Fruit fly (Drosophila melanogaster) whole organism, larva: ENCODE measurements around the gene CG13473.

Experiments used
- noc ChIP-seq: fragments of 200-800 bp; sonication (Bioruptor generic); optimal IDR thresholded peaks from 3 replicates; lab custom pipeline; 2019; ENCODE audit warnings: missing biosample characterization, mild to moderate bottlenecking, missing genetic modification characterization, moderate library complexity

The CG13473 gene

dm6 chr3L:14755046-14755643, 26.6 kb downstream of the CG13473 start:
- no peak for TF ChIP-seq noc (tag; lab: Kevin White, UChicago)

dm6 chr3L:14755951-14756723, 27.6 kb downstream of the CG13473 start:
- peak; percentile 93 for TF ChIP-seq noc (tag; lab: Kevin White, UChicago)

DNA sequence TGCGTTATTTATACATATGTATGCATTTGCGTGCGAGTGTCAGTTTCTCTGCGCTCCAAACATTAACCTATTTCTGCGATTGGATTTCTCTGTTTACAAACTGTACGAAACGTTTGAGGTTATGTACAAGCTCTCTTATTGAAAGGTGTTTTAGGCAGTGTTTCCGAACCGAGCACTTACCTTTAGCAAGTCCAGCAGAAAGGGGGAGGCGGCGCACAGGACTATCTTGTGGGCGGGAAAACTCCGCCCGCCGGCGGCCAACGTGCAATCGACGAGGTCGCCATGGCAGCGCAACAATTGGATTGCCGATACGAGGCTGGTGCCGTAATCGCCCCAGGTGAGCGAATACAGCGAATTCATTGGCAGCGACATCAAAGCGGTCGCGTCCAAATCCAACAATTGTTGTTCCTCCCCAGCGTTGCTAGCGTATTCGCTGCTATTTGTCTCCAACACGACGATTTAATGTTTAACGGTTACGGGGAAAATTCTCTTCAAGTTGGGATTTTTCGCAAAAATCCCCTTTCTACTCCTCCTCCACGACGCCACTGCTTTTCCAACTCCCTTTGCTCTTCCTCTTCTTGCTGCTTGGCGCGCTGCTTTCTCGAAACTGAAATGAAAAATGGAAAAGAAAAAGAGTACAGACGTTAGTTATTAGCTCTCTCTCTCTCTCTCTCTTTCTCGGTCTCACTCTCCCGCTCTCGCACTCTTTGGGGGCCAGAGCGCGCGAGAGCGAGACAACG, 28.3 kb downstream of the CG13473 start:
- TF ChIP-seq noc (tag; lab: Kevin White, UChicago) = peak; percentile 86

DNA sequence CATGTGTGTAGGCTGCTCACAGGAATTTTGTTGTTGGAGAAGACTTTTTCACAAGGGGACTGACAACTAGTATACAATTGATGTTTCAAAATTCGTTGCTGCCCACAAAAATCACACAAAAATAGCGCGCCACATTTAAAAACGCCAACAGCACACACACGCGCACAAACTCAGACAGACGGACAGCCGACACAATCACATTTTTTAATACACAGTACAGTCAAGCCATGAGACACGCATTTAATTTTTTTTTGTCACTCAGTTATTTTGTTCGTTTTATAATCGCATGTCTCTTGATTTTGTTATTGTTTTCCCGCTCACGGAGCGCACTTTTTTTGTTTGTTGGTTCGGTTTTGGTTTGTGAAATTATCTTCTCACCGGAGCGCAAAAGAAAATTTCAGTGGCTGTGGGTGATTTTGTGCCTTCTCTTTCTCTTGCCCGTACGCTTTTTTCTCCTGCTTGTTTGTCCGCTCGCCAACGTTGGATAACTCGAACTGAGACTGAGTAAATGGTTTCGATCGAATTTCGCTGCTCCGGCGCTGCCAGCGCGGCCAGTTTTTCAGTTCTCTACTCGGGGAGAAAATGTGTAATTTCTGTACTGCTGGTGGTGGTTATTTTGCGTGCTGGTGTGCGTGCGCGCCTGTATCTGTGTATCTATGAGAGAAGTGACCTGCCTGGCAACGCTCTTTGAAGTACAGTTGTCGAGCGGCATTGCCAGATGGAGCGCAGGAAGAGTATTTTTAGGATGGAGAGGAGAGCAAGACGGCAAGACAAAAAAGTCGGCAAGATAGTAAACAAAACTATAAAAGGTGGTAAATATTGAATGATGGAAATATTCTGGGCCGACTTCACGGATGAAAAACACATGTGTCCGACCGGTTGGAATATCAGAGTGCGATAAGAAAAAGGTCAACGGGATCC, 29.2 kb downstream of the CG13473 start, which contains the start of gene CG42507:
Gene CG42507, minus strand, starts transcription at position 499 of the 921 bp plus-strand sequence.
- peak; percentile 45 for TF ChIP-seq noc (tag; lab: Kevin White, UChicago)

dm6 chr3L:14758730-14759096, 30.2 kb downstream of the CG13473 start:
- TF ChIP-seq noc (tag; lab: Kevin White, UChicago) = no peak

DNA sequence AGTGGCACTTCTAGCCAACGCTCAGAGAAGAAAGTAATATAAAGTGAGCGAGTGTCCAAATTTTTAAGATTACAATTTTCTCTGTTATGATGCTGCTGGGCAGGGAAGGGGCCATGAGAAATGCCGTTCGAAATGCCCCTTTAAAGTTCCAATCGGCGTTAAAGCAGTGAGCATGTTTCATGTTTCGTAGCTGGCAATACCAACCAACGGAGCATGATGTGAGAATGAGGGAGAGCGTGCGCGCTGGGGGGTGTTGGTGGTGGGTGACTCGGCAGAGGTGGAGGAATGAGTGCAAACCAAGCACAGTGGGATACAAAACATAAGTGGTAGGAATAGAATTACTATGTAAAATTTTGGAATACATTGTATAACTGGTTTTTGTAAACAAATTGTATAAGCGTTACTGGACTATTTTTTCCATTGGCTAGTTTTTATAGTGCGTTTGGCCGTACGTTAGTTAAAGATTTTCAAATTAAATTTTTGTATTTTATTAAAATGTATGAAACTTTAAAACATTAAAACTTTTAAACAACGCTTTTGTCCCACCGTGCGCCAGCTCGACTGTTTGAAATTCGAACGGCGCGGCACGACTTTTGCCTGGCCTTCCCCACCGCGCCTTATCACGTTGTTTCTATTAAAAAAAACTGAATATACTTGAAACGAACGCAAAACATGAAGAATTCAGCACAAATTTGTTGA, 30.7 kb downstream of the CG13473 start:
- peak; percentile 100 for TF ChIP-seq noc (tag; lab: Kevin White, UChicago)

DNA sequence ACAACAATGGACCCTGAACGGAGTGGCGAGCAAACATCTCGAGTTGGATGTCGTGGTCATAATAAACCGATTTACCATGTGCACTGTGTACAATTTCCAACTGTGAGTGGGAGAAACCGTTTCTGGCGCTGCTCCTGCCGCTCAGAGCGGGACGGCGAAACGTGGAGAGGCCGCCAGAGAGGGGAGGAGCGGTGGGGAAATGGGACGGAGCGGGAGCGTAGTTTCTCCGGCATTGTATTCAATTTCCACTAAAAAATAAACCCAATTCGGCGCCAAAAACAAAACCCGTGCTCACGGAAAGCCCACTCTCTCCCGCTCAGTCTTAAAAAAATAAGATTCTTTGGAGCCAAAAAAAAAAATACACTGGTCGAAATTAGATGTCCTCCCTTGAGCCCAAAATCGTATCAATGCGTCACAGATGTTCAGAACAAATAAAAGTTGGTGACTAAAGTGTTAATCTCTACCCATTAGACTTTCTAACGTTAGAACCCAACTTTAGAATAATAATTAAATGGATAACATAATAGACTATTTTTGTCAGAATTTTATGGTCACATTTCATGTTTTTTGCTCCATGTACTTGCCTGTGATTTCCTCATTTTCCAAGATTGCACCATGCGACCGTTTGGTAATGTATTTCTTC, 31.5 kb downstream of the CG13473 start:
- TF ChIP-seq noc (tag; lab: Kevin White, UChicago) = peak; percentile 21

DNA sequence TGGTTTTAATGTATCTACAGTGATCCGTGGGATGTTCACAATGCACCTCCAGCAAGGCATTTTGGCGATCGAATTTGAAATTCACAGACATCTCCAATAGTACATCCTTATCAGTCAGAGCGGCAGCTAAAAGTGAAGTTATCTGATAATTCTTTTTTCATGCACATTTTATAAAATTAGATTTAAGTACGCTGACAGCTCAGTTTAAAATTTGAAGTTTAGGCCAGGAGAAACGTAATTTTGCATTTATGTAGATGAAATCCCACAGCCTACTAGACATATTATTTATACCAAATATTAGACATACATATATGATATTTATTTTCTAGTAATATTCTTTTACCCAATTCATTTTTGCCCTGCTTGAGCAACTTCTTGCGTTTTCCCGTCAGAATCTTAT, 32.4 kb downstream of the CG13473 start, which contains the start of gene Trl:
Gene Trl, minus strand, starts transcription at position 101 of the 400 bp plus-strand sequence.
- TF ChIP-seq noc (tag; lab: Kevin White, UChicago) = no peak

DNA sequence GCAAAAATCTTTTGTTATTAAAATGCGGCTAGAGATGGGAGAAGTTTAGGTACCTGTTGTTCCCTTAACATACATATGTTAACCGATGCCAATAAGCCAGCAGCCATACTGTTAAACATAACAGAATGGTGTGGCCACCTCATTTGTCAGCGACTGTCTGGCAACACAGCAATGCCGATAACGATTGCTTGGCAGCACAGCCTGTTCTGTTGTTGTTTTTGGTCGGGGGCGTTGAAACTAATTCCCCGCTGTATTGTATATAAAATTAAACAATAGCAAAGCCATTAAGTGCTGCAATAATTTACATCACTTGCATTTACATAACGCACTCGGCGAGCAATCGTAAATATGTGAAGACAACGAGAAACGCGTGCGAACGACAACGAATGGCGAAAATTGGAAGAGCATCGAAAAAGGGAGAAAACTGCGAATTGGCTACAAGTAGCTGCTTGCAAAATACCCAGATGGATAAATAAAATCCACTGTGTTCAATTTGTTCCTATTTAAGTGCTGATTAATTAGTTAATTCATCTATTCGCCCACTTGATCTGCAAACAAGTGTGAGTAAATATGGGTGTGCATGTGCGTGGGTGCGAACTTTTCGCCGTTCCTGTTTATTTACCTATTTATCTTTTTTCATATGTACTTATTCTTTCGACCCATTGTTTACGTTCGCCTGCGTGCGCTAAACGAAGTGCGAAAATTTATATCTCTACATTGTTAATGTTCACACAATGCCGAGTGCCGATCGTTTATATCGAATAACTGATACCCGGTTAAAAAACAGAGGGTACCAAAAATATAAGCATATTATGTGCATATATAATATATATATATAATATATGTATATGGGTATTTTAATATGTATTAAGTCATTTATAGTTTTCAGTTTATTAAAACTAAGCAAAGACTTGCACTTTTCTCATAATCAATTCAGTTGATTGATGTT, 33.6 kb downstream of the CG13473 start, which contains the start of the genes Tsen34 and Mgat4a:
Gene Tsen34, minus strand, starts transcription at position 8 of the 949 bp plus-strand sequence.
Gene Mgat4a, plus strand, starts transcription at position 192 of the 949 bp plus-strand sequence.
- TF ChIP-seq noc (tag; lab: Kevin White, UChicago) = peak; percentile 88

- no peak for TF ChIP-seq noc (tag; lab: Kevin White, UChicago)
Observed at dm6 chr3L:14769183-14769582, 40.6 kb downstream of the CG13473 start, which contains the start of gene Mgat4b. Gene Mgat4b (minus strand): TSS chr3L:14769283.

DNA sequence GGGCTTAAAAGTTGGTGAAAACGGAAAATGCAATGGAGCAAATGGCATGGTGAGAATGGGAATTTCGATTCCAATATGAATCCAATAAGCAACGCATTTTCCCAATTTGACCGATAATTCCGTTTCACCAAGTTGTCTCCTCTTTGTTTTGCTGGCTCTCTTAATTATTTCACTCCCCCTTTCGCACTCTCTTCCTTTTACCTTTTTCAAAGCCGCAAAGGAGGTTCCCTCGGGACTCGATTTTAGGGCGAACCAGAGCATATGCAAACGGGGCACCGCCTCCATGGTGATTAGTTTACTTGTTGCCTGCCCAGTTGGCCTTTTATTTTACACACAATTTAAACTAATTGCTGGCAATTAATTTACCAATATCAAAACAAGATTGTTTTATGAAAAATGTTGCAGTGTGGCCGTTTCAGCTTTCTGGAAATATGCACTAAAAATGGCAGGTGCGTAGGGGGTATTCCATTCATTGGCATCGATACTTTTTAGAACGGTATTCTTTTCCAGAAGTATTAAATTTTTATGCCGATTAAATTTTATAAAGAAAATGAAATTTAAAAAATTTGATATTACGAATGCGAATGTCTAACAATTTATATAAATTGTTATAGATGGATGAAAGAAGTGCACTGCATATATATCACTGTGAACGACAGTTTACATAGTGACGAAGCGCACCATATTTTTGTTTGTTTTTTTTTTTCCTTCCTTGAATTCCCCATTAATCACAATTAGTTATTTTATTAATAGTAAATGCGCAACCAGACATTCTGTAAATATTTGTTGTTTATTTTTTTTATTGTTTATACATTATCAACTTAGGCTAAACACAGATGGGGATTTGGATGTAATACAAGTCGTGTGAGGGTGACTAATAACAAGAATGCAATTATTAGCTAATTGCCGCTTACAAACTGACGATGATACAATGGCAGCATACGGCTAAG, 47.4 kb downstream of the CG13473 start, which contains the start of gene mop:
Gene mop, minus strand, starts transcription at position 419 of the 950 bp plus-strand sequence.
- no peak for TF ChIP-seq noc (tag; lab: Kevin White, UChicago)
